Worm (Caenorhabditis elegans) whole organism, late embryonic: ENCODE results near the gene sax-1.

Source experiments
- C08G9.2 ChIP-seq: sonication (generic microtip); optimal IDR thresholded peaks from 2 replicates; lab custom pipeline; 2016; ENCODE audit warnings: mild to moderate bottlenecking, missing genetic modification characterization, moderate library complexity, missing compliant biosample characterization
- C38D4.7 ChIP-seq: fragments of 200-800 bp; sonication (Bioruptor generic); optimal IDR thresholded peaks from 2 replicates; lab custom pipeline; 2018; ENCODE audit warnings: mild to moderate bottlenecking, missing genetic modification characterization, moderate library complexity, missing compliant biosample characterization
- F13H6.1 ChIP-seq: sonication (generic microtip); optimal IDR thresholded peaks from 2 replicates; lab custom pipeline; 2016; ENCODE audit warnings: missing genetic modification characterization, missing compliant biosample characterization
- K02D7.2 ChIP-seq: sonication (generic microtip); optimal IDR thresholded peaks from 2 replicates; lab custom pipeline; 2017; ENCODE audit warnings: mild to moderate bottlenecking, missing genetic modification characterization, missing compliant biosample characterization
- K09A11.1 ChIP-seq: sonication (generic microtip); optimal IDR thresholded peaks from 2 replicates; lab custom pipeline; 2017; ENCODE audit warnings: antibody characterized with exemption, mild to moderate bottlenecking, missing genetic modification characterization, missing compliant biosample characterization; ENCODE audit not compliant: insufficient read depth
- T23F11.4 ChIP-seq: fragments of 200-800 bp; sonication (Bioruptor generic); optimal IDR thresholded peaks from 2 replicates; lab custom pipeline; 2018; ENCODE audit warnings: mild to moderate bottlenecking, missing genetic modification characterization, missing compliant biosample characterization
- ama-1 ChIP-seq: fragments of 150-350 bp; optimal IDR thresholded peaks from 2 replicates; lab custom pipeline; 2014
- ceh-19 ChIP-seq: fragments of 200-800 bp; sonication (Bioruptor generic); optimal IDR thresholded peaks from 2 replicates; lab custom pipeline; 2018; ENCODE audit warnings: mild to moderate bottlenecking, missing genetic modification characterization, missing compliant biosample characterization
- ceh-22 ChIP-seq: sonication (generic microtip); optimal IDR thresholded peaks from 2 replicates; lab custom pipeline; 2017; ENCODE audit warnings: missing biosample characterization, missing genetic modification characterization
- ceh-31 ChIP-seq: sonication (generic microtip); optimal IDR thresholded peaks from 2 replicates; lab custom pipeline; 2016; ENCODE audit warnings: missing genetic modification characterization, missing compliant biosample characterization
- ceh-34 ChIP-seq: sonication (generic microtip); optimal IDR thresholded peaks from 2 replicates; lab custom pipeline; 2016; ENCODE audit warnings: mild to moderate bottlenecking, missing genetic modification characterization, missing compliant biosample characterization
- ceh-45 ChIP-seq: fragments of 200-800 bp; sonication (Bioruptor generic); IDR thresholded peaks from 2 replicates; pipeline ENCODE4 v1.3.6; 2022; ENCODE audit warnings: missing genetic modification reagents, missing genetic modification characterization, missing compliant biosample characterization
- ceh-48 ChIP-seq: sonication (generic microtip); optimal IDR thresholded peaks from 2 replicates; lab custom pipeline; 2016; ENCODE audit warnings: missing genetic modification characterization, inconsistent platforms, missing compliant biosample characterization
- ceh-6 ChIP-seq: fragments of 200-800 bp; sonication (Bioruptor generic); optimal IDR thresholded peaks from 2 replicates; lab custom pipeline; 2018; ENCODE audit warnings: mild to moderate bottlenecking, missing genetic modification characterization, missing compliant biosample characterization
- ceh-9 ChIP-seq: sonication (generic microtip); optimal IDR thresholded peaks from 2 replicates; lab custom pipeline; 2016; ENCODE audit warnings: mild to moderate bottlenecking, missing genetic modification characterization, inconsistent platforms, missing compliant biosample characterization
- dmd-4 ChIP-seq: sonication (generic microtip); optimal IDR thresholded peaks from 2 replicates; lab custom pipeline; 2016; ENCODE audit warnings: borderline replicate concordance, missing genetic modification characterization, missing compliant biosample characterization
- elt-4 ChIP-seq: sonication (generic microtip); optimal IDR thresholded peaks from 2 replicates; lab custom pipeline; 2016; ENCODE audit warnings: missing genetic modification characterization, missing compliant biosample characterization
- ets-4 ChIP-seq: sonication (generic microtip); optimal IDR thresholded peaks from 2 replicates; lab custom pipeline; 2016; ENCODE audit warnings: missing genetic modification characterization, missing compliant biosample characterization
- eyg-1 ChIP-seq: sonication (generic microtip); optimal IDR thresholded peaks from 2 replicates; lab custom pipeline; 2016; ENCODE audit warnings: missing genotype, missing genetic modification characterization, missing compliant biosample characterization
- fkh-10 ChIP-seq: fragments of 150-350 bp; optimal IDR thresholded peaks from 2 replicates; lab custom pipeline; 2014; ENCODE audit warnings: missing biosample characterization, missing genetic modification reagents, missing genetic modification characterization
- fkh-6 ChIP-seq: sonication (generic microtip); optimal IDR thresholded peaks from 2 replicates; lab custom pipeline; 2016; ENCODE audit warnings: missing genetic modification characterization, missing compliant biosample characterization
- hlh-15 ChIP-seq: sonication (generic microtip); optimal IDR thresholded peaks from 2 replicates; lab custom pipeline; 2016; ENCODE audit warnings: missing genetic modification characterization, missing compliant biosample characterization
- hlh-6 ChIP-seq: sonication (generic microtip); optimal IDR thresholded peaks from 2 replicates; lab custom pipeline; 2016; ENCODE audit warnings: missing genotype, missing genetic modification characterization, missing compliant biosample characterization
- lin-11 ChIP-seq: fragments of 200-800 bp; sonication (Bioruptor generic); optimal IDR thresholded peaks from 2 replicates; lab custom pipeline; 2018; ENCODE audit warnings: mild to moderate bottlenecking, missing genetic modification characterization, missing compliant biosample characterization
- nhr-11 ChIP-seq: fragments of 150-350 bp; optimal IDR thresholded peaks from 2 replicates; lab custom pipeline; 2014; ENCODE audit warnings: missing biosample characterization, missing genetic modification characterization
- npax-4 ChIP-seq: sonication (generic microtip); optimal IDR thresholded peaks from 2 replicates; lab custom pipeline; 2016; ENCODE audit warnings: missing genetic modification characterization, missing compliant biosample characterization
- odd-2 ChIP-seq: sonication (generic microtip); optimal IDR thresholded peaks from 2 replicates; lab custom pipeline; 2017; ENCODE audit warnings: antibody characterized with exemption, mild to moderate bottlenecking, missing genetic modification characterization, missing compliant biosample characterization
- pha-2 ChIP-seq: sonication (generic microtip); optimal IDR thresholded peaks from 2 replicates; lab custom pipeline; 2017; ENCODE audit warnings: mild to moderate bottlenecking, missing genetic modification characterization, missing compliant biosample characterization
- pha-4 ChIP-seq: fragments of 150-350 bp; optimal IDR thresholded peaks from 2 replicates; lab custom pipeline; 2018; ENCODE audit warnings: missing biosample characterization, missing genetic modification reagents, missing genetic modification characterization
- ref-2 ChIP-seq: sonication (generic microtip); optimal IDR thresholded peaks from 2 replicates; lab custom pipeline; 2016; ENCODE audit warnings: missing genetic modification characterization, missing compliant biosample characterization
- rnt-1 ChIP-seq: sonication (generic microtip); optimal IDR thresholded peaks from 2 replicates; lab custom pipeline; 2016; ENCODE audit warnings: missing genetic modification characterization, missing compliant biosample characterization
- ttx-3 ChIP-seq: sonication (generic microtip); optimal IDR thresholded peaks from 2 replicates; lab custom pipeline; 2016; ENCODE audit warnings: missing genetic modification reagents, missing genetic modification characterization, missing compliant biosample characterization
- unc-3 ChIP-seq, 2 experiments: fragments of 200-800 bp in 1 of 2; sonication (Bioruptor generic) in 1 of 2; sonication (generic microtip) in 1 of 2; conservative IDR thresholded peaks in 1 of 2; optimal IDR thresholded peaks in 1 of 2; 2 replicates each; pipeline versions ENCODE4 v1.3.6 to Lab custom; 2016 to 2022; ENCODE audit warnings: missing compliant biosample characterization in 2 of 2, missing genetic modification characterization in 2 of 2, missing genetic modification reagents in 1 of 2
- zip-5 ChIP-seq: sonication (generic microtip); optimal IDR thresholded peaks from 2 replicates; lab custom pipeline; 2016; ENCODE audit warnings: missing genetic modification characterization, missing compliant biosample characterization

The sax-1 gene

DNA sequence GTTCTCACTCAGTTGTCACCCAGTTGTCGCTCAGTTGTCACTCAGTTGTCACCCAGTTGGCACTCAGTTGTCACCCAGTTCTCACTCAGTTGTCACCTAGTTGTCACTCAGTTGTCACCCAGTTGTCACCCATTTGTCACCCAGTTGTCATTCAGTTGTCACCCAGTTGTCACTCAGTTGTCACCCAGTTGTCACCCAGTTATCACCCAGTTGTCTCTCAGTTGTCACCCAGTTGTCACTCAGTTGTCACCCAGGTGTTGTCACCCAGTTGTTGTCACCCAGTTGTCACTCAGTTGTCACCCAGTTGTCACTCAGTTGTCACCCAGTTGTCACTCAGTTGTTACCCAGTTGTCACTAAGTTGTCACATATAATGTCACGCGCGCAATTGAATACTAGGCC, 18.4 kb downstream of the sax-1 start:
- peak; percentile 20 for TF ChIP-seq elt-4 (tag; lab: Kevin White, UChicago)
- TF ChIP-seq rnt-1 (tag; lab: Kevin White, UChicago) = peak; percentile 23
- no peak for TF ChIP-seq unc-3 (GFP tag; conservative IDR thresholded peaks at IDR 0.05; lab: Robert Waterston, UW)
- TF ChIP-seq unc-3 (tag; optimal IDR thresholded peaks at IDR 0.05; lab: Kevin White, UChicago) = no peak
- TF ChIP-seq T23F11.4 (GFP tag; lab: Kevin White, UChicago) = no peak
- TF ChIP-seq K02D7.2 (tag; lab: Kevin White, UChicago) = no peak
- no peak for TF ChIP-seq ceh-22 (tag; lab: Kevin White, UChicago)
- TF ChIP-seq K09A11.1 (tag; lab: Kevin White, UChicago) = no peak
- TF ChIP-seq, all 69 proteins: peak for 2

DNA sequence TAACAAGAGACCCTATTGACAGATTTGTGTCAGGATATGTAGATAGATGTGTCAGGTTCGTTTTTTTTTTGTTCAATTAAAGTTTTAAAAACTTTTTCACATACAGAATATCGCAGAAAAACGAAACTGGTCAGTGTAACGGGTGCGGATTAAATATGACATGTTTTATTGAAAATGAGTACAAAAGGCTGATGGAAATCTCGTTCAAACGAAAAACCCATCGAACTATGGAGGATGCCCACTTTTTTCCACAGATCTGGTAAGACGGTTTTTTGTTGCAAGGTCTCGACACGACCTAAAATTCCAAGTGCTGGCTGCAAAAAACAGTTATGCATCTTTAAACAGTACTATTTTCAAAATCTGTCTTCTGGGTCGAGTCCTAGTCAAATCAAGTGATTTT, 19.9 kb downstream of the sax-1 start:
- TF ChIP-seq npax-4 (tag; lab: Kevin White, UChicago) (no peak), unc-3 (GFP tag; conservative IDR thresholded peaks at IDR 0.05; lab: Robert Waterston, UW) (no peak), unc-3 (tag; optimal IDR thresholded peaks at IDR 0.05; lab: Kevin White, UChicago) (no peak), K09A11.1 (tag; lab: Kevin White, UChicago) (no peak)

DNA sequence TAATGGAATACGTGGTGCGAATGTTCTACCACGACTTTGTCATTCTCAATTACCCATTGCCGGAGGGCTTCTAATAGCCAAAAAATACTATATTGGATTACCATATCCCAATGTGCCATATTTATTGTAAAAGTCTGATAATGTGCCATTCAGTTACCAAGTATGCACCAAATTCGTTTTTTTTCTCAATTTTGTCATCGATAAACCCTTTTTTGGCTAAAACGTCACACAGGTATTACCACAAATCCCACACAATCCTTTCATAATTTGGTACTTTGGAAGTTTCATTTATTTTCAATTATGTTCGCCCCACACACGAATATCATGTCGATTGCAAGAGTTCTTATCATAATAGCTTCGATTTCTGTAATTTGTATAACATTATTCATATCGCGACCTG, 21.9 kb downstream of the sax-1 start, which contains the start of gene vep-2:
Gene vep-2 (plus strand): TSS at position 301 of the 400 bp plus-strand sequence.
- TF ChIP-seq fkh-6 = no peak
- no peak for TF ChIP-seq nhr-11 (tag; lab: Kevin White, UChicago)
- no peak for TF ChIP-seq K02D7.2 (tag; lab: Kevin White, UChicago)
- TF ChIP-seq odd-2 = no peak
- no peak for TF ChIP-seq zip-5

DNA sequence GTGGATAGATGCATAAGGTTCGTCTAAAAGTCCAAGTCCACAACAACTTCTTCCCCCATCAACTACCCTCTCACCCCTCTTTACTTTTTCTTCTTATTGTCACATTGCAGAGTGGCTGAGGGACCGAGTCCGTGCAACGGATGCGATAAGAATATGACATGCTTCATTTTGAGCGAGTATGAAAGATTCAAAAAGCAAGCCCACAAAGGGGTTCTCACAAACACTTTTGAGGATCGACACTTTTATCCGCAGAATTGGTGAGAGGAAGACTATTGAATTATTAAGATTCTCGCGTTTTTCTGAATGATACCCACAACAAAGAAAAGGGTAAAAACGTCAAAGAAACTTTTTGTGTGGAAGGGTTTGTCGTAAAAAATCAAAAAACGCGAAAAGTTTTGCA, 24.4 kb downstream of the sax-1 start:
- no peak for TF ChIP-seq ceh-9 (tag; lab: Kevin White, UChicago)
- no peak for TF ChIP-seq ceh-48 (tag; lab: Kevin White, UChicago)
- no peak for TF ChIP-seq ttx-3 (tag; lab: Kevin White, UChicago)
- TF ChIP-seq dmd-4 (tag; lab: Kevin White, UChicago) = no peak
- no peak for TF ChIP-seq ceh-45
- no peak for TF ChIP-seq C38D4.7 (GFP tag; lab: Kevin White, UChicago)
- TF ChIP-seq pha-4 (tag; lab: Kevin White, UChicago) = no peak
- no peak for TF ChIP-seq C08G9.2 (tag; lab: Kevin White, UChicago)
- TF ChIP-seq ceh-34 (tag; lab: Kevin White, UChicago) = no peak
- TF ChIP-seq ceh-6 (GFP tag; lab: Kevin White, UChicago) = no peak
- no peak for TF ChIP-seq ref-2
- no peak for TF ChIP-seq ets-4 (tag; lab: Kevin White, UChicago)
- TF ChIP-seq eyg-1 = no peak
- TF ChIP-seq fkh-10 (GFP tag; lab: Kevin White, UChicago) = no peak
- TF ChIP-seq ceh-19 (GFP tag; lab: Kevin White, UChicago) = no peak
- TF ChIP-seq ceh-31 (tag; lab: Kevin White, UChicago) = no peak
- TF ChIP-seq T23F11.4 (GFP tag; lab: Kevin White, UChicago) = no peak
- TF ChIP-seq F13H6.1 (tag; lab: Kevin White, UChicago) = no peak
- no peak for TF ChIP-seq lin-11 (tag; lab: Kevin White, UChicago)

DNA sequence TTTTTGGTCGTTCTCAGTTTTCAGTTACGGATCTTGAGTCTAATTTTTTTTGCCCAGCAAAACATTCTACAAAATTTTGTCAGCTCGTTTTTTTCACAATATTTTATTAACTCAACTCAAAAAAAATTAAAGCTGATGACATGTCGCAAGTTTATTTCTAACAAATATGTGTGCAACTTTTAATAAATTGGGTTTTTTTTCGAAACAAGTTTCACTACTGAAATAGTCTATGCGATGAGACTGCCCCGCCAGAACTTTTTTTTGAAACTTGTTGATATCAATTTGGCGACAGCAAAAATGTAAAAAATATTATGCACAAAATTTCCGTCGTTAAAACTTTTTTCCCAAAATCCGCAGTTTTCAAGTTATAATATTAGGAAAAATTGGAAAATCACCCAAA, 26.8 kb downstream of the sax-1 start, which contains the start of gene C18B2.2:
Gene C18B2.2 (plus strand): TSS at position 301 of the 400 bp plus-strand sequence.
- TF ChIP-seq hlh-6 (no peak), K09A11.1 (tag; lab: Kevin White, UChicago) (no peak), eyg-1 (no peak), T23F11.4 (GFP tag; lab: Kevin White, UChicago) (no peak), ceh-22 (tag; lab: Kevin White, UChicago) (no peak), hlh-15 (tag; lab: Kevin White, UChicago) (no peak), ceh-34 (tag; lab: Kevin White, UChicago) (no peak), ama-1 (no peak), pha-2 (no peak), dmd-4 (tag; lab: Kevin White, UChicago) (no peak)
